Fruit fly (Drosophila melanogaster) whole organism, embryonic: ENCODE measurements around the gene CG7650.

ENCODE experiments used
- Aef1 ChIP-seq: fragments of 200-800 bp; sonication (Bioruptor generic); IDR thresholded peaks from 3 replicates; pipeline ENCODE4 v1.3.6; 2022; ENCODE audit warnings: missing biosample characterization, missing genetic modification characterization
- B-H1 ChIP-seq: fragments of 200-800 bp; sonication (Bioruptor generic); IDR thresholded peaks from 3 replicates; pipeline ENCODE4 v1.3.6; 2022; ENCODE audit warnings: missing biosample characterization, missing genetic modification characterization
- CG1024 ChIP-seq: fragments of 200-800 bp; sonication (Bioruptor generic); IDR thresholded peaks from 2 replicates; pipeline ENCODE4 v1.3.6; 2022; ENCODE audit warnings: missing biosample characterization, missing genetic modification characterization
- CG10321 ChIP-seq: fragments of 200-800 bp; sonication (Bioruptor generic); IDR thresholded peaks from 2 replicates; pipeline ENCODE4 v1.3.6; 2022; ENCODE audit warnings: missing biosample characterization, missing genetic modification characterization
- CG11504 ChIP-seq: fragments of 200-800 bp; sonication (Bioruptor generic); optimal IDR thresholded peaks from 3 replicates; lab custom pipeline; 2019; ENCODE audit warnings: missing biosample characterization, mild to moderate bottlenecking, missing genetic modification characterization, moderate library complexity
- CG13775 ChIP-seq: fragments of 200-800 bp; sonication (Bioruptor generic); optimal IDR thresholded peaks from 3 replicates; lab custom pipeline; 2017; ENCODE audit warnings: missing biosample characterization, mild to moderate bottlenecking, missing genetic modification characterization
- CG14050 ChIP-seq: fragments of 200-800 bp; sonication (Bioruptor generic); IDR thresholded peaks from 3 replicates; pipeline ENCODE4 v1.3.6; 2022; ENCODE audit warnings: missing biosample characterization, missing genetic modification characterization
- CG17385 ChIP-seq: fragments of 200-800 bp; sonication (Bioruptor generic); optimal IDR thresholded peaks from 3 replicates; lab custom pipeline; 2018; ENCODE audit warnings: missing biosample characterization, mild to moderate bottlenecking, missing genetic modification characterization
- CG18599 ChIP-seq: fragments of 200-800 bp; sonication (Bioruptor generic); optimal IDR thresholded peaks from 3 replicates; lab custom pipeline; 2017; ENCODE audit warnings: missing biosample characterization, missing genetic modification characterization, mild to moderate bottlenecking, moderate library complexity, missing genetic modification reagents
- CG18764 ChIP-seq: fragments of 200-800 bp; sonication (Bioruptor generic); optimal IDR thresholded peaks from 3 replicates; lab custom pipeline; 2016; ENCODE audit warnings: missing biosample characterization, missing genetic modification characterization
- CG2199 ChIP-seq: fragments of 200-800 bp; sonication (Bioruptor generic); IDR thresholded peaks from 3 replicates; pipeline ENCODE4 v1.3.6; 2022; ENCODE audit warnings: missing biosample characterization, missing genetic modification characterization
- CG32767 ChIP-seq: fragments of 200-800 bp; sonication (Bioruptor generic); IDR thresholded peaks from 2 replicates; pipeline ENCODE4 v1.3.6; 2022; ENCODE audit warnings: missing biosample characterization, missing genetic modification characterization
- CG34224 ChIP-seq: fragments of 200-800 bp; sonication (Bioruptor generic); IDR thresholded peaks from 3 replicates; pipeline ENCODE4 v1.3.6; 2022; ENCODE audit warnings: missing biosample characterization, missing genetic modification characterization; ENCODE audit not compliant: partially characterized antibody
- CG4282 ChIP-seq: fragments of 200-800 bp; sonication (Bioruptor generic); optimal IDR thresholded peaks from 2 replicates; lab custom pipeline; 2016; ENCODE audit warnings: missing biosample characterization, missing genetic modification characterization
- CG4424 ChIP-seq: fragments of 200-800 bp; sonication (Bioruptor generic); optimal IDR thresholded peaks from 3 replicates; lab custom pipeline; 2016; ENCODE audit warnings: missing biosample characterization, missing genetic modification characterization
- CG4730 ChIP-seq: fragments of 200-800 bp; sonication (Bioruptor generic); IDR thresholded peaks from 2 replicates; pipeline ENCODE4 v1.3.6; 2022; ENCODE audit warnings: missing biosample characterization, missing genetic modification characterization
- CG4854 ChIP-seq: fragments of 200-800 bp; sonication (Bioruptor generic); optimal IDR thresholded peaks from 2 replicates; lab custom pipeline; 2016; ENCODE audit warnings: missing biosample characterization, missing genetic modification characterization, inconsistent platforms
- Chrac-16 ChIP-seq: fragments of 200-800 bp; sonication (Bioruptor generic); optimal IDR thresholded peaks from 3 replicates; lab custom pipeline; 2016; ENCODE audit warnings: missing biosample characterization, missing genetic modification characterization
- Dbx ChIP-seq: fragments of 200-800 bp; sonication (Bioruptor generic); IDR thresholded peaks from 3 replicates; pipeline ENCODE4 v1.3.6; 2022; ENCODE audit warnings: missing biosample characterization, missing genetic modification characterization
- Doc3 ChIP-seq: fragments of 200-800 bp; sonication (Bioruptor generic); IDR thresholded peaks from 3 replicates; pipeline ENCODE4 v1.3.6; 2022; ENCODE audit warnings: missing biosample characterization, missing genetic modification characterization; ENCODE audit not compliant: partially characterized antibody
- Ets65A ChIP-seq: fragments of 200-800 bp; sonication (Bioruptor generic); peaks from one replicate; lab custom pipeline; 2016; ENCODE audit warnings: missing biosample characterization, missing genetic modification characterization
- Mes4 ChIP-seq: fragments of 200-800 bp; sonication (Bioruptor generic); optimal IDR thresholded peaks from 2 replicates; lab custom pipeline; 2016; ENCODE audit warnings: missing biosample characterization, missing genetic modification characterization
- NC2β ChIP-seq: fragments of 200-800 bp; sonication (Bioruptor generic); optimal IDR thresholded peaks from 2 replicates; lab custom pipeline; 2016; ENCODE audit warnings: missing biosample characterization, missing genetic modification characterization
- NFAT ChIP-seq: fragments of 200-800 bp; sonication (Bioruptor generic); IDR thresholded peaks from 2 replicates; pipeline ENCODE4 v1.3.6; 2022; ENCODE audit warnings: missing biosample characterization, missing genetic modification characterization
- Oaz ChIP-seq: fragments of 200-800 bp; sonication (Bioruptor generic); IDR thresholded peaks from 2 replicates; pipeline ENCODE4 v1.3.6; 2022; ENCODE audit warnings: missing biosample characterization, missing genetic modification characterization
- Optix ChIP-seq: fragments of 200-800 bp; sonication (Bioruptor generic); IDR thresholded peaks from 3 replicates; pipeline ENCODE4 v1.3.6; 2022; ENCODE audit warnings: missing biosample characterization, missing genetic modification characterization
- Sox100B ChIP-seq: fragments of 200-800 bp; sonication (Bioruptor generic); optimal IDR thresholded peaks from 3 replicates; lab custom pipeline; 2018; ENCODE audit warnings: missing biosample characterization, mild to moderate bottlenecking, missing genetic modification characterization
- ac ChIP-seq: fragments of 200-800 bp; sonication (Bioruptor generic); optimal IDR thresholded peaks from 3 replicates; lab custom pipeline; 2017; ENCODE audit warnings: missing biosample characterization, mild to moderate bottlenecking, missing genetic modification characterization
- al ChIP-seq: fragments of 200-800 bp; sonication (Bioruptor generic); IDR thresholded peaks from 2 replicates; pipeline ENCODE4 v1.3.6; 2022; ENCODE audit warnings: missing biosample characterization, missing genetic modification characterization
- ap ChIP-seq: fragments of 200-800 bp; sonication (Bioruptor generic); IDR thresholded peaks from 2 replicates; pipeline ENCODE4 v1.3.6; 2022; ENCODE audit warnings: missing biosample characterization, missing genetic modification characterization
- cas ChIP-seq: fragments of 200-800 bp; sonication (Bioruptor generic); IDR thresholded peaks from 2 replicates; pipeline ENCODE4 v1.3.6; 2022; ENCODE audit warnings: missing biosample characterization, missing genetic modification characterization
- cwo ChIP-seq: fragments of 200-800 bp; sonication (Bioruptor generic); optimal IDR thresholded peaks from 3 replicates; lab custom pipeline; 2017; ENCODE audit warnings: missing biosample characterization, missing genetic modification characterization, mild to moderate bottlenecking, moderate library complexity, missing genetic modification reagents
- dmrt99B ChIP-seq: fragments of 200-800 bp; sonication (Bioruptor generic); optimal IDR thresholded peaks from 2 replicates; lab custom pipeline; 2018; ENCODE audit warnings: missing biosample characterization, mild to moderate bottlenecking, missing genetic modification characterization, moderate library complexity
- emc ChIP-seq: fragments of 200-800 bp; sonication (Bioruptor generic); optimal IDR thresholded peaks from 2 replicates; lab custom pipeline; 2016; ENCODE audit warnings: missing biosample characterization, missing genetic modification characterization
- eyg ChIP-seq: fragments of 200-800 bp; sonication (Bioruptor generic); optimal IDR thresholded peaks from 3 replicates; lab custom pipeline; 2016; ENCODE audit warnings: missing biosample characterization, missing genetic modification characterization
- fd96Cb ChIP-seq: fragments of 200-800 bp; sonication (Bioruptor generic); optimal IDR thresholded peaks from 2 replicates; lab custom pipeline; 2018; ENCODE audit warnings: missing biosample characterization, mild to moderate bottlenecking, missing genetic modification characterization, moderate library complexity
- ftz-f1 ChIP-seq: fragments of 200-800 bp; sonication (Bioruptor generic); optimal IDR thresholded peaks from 2 replicates; lab custom pipeline; 2016; ENCODE audit warnings: missing biosample characterization, missing genetic modification characterization
- insv ChIP-seq, 2 experiments: fragments of 200-800 bp; sonication (Bioruptor generic); optimal IDR thresholded peaks; 3 replicates each; lab custom pipeline; 2016 to 2018; ENCODE audit warnings: missing biosample characterization in 2 of 2, missing genetic modification characterization in 2 of 2
- ken ChIP-seq: fragments of 200-800 bp; sonication (Bioruptor generic); IDR thresholded peaks from 3 replicates; pipeline ENCODE4 v1.3.6; 2022; ENCODE audit warnings: missing biosample characterization, missing genetic modification characterization
- prd ChIP-seq, 3 experiments: fragments of >200 bp in 2 of 3; fragments of 200-800 bp in 1 of 3; sonication (Bioruptor generic) in 1 of 3; optimal IDR thresholded peaks in 2 of 3; IDR thresholded peaks in 1 of 3; 2 replicates in 2 of 3; 3 replicates in 1 of 3; pipeline versions ENCODE4 v1.3.6 to Lab custom; 2017 to 2022; ENCODE audit warnings: missing biosample characterization in 1 of 3, missing genetic modification characterization in 1 of 3
- run ChIP-seq: fragments of 200-800 bp; sonication (Bioruptor generic); optimal IDR thresholded peaks from 3 replicates; lab custom pipeline; 2018; ENCODE audit warnings: missing biosample characterization, mild to moderate bottlenecking, missing genetic modification characterization
- slou ChIP-seq: fragments of 200-800 bp; sonication (Bioruptor generic); optimal IDR thresholded peaks from 3 replicates; lab custom pipeline; 2016; ENCODE audit warnings: missing biosample characterization, missing genetic modification characterization
- sqz ChIP-seq: fragments of 200-800 bp; sonication (Bioruptor generic); optimal IDR thresholded peaks from 3 replicates; lab custom pipeline; 2018; ENCODE audit warnings: missing biosample characterization, mild to moderate bottlenecking, missing genetic modification characterization
- stwl ChIP-seq: fragments of 200-800 bp; sonication (Bioruptor generic); optimal IDR thresholded peaks from 3 replicates; lab custom pipeline; 2018; ENCODE audit warnings: missing biosample characterization, mild to moderate bottlenecking, missing genetic modification characterization, moderate library complexity
- sug ChIP-seq: fragments of 200-800 bp; optimal IDR thresholded peaks from 2 replicates; lab custom pipeline; 2019; ENCODE audit warnings: missing biosample characterization, mild to moderate bottlenecking, missing genetic modification characterization, moderate library complexity
- trem ChIP-seq: fragments of 200-800 bp; optimal IDR thresholded peaks from 3 replicates; lab custom pipeline; 2019; ENCODE audit warnings: missing biosample characterization, mild to moderate bottlenecking, missing genetic modification characterization, moderate library complexity
- vfl ChIP-seq: fragments of 200-800 bp; sonication (Bioruptor generic); optimal IDR thresholded peaks from 2 replicates; lab custom pipeline; 2016; ENCODE audit warnings: missing biosample characterization, missing genetic modification characterization
- vnd ChIP-seq: fragments of 200-800 bp; sonication (Bioruptor generic); IDR thresholded peaks from 3 replicates; pipeline ENCODE4 v1.3.6; 2022; ENCODE audit warnings: missing biosample characterization, missing genetic modification characterization; ENCODE audit not compliant: partially characterized antibody
- wek ChIP-seq: fragments of 200-800 bp; sonication (Bioruptor generic); optimal IDR thresholded peaks from 3 replicates; lab custom pipeline; 2018; ENCODE audit warnings: missing biosample characterization, mild to moderate bottlenecking, missing genetic modification characterization, moderate library complexity

Gene CG7650

dm6 chr3L:15625676-15626414, 15.7 kb upstream of the CG7650 start (continued):
- TF ChIP-seq Ets65A (GFP tag; lab: Kevin White, UChicago): peak; percentile 39
- peak; percentile 66 for TF ChIP-seq Oaz (GFP tag; lab: Robert Waterston, UW)
- TF ChIP-seq CG18599 (GFP tag; lab: Kevin White, UChicago): peak; percentile 90
- peak; percentile 57; the same call in 1 of the 2 replicates for TF ChIP-seq CG1024 (GFP tag; lab: Robert Waterston, UW)
- TF ChIP-seq vnd (GFP tag; lab: Robert Waterston, UW): no peak
- TF ChIP-seq cas (GFP tag; lab: Robert Waterston, UW): peak; percentile 49; the same call in 1 of the 2 replicates
- TF ChIP-seq cwo (GFP tag; lab: Kevin White, UChicago): peak; percentile 88
- peak; percentile 80 for TF ChIP-seq CG32767
- peak in 1 of 2 experiments; percentile 5 for TF ChIP-seq insv (GFP tag; optimal IDR thresholded peaks at IDR 0.05; lab: Kevin White, UChicago)
- TF ChIP-seq eyg: no peak
- TF ChIP-seq wek (GFP tag; lab: Kevin White, UChicago): peak; percentile 71
- no peak for TF ChIP-seq CG34224 (GFP tag; lab: Robert Waterston, UW)
- peak; percentile 93 for TF ChIP-seq CG4424 (GFP tag; lab: Kevin White, UChicago)
- peak; percentile 74 for TF ChIP-seq ap (GFP tag; lab: Robert Waterston, UW)
- peak; percentile 97 for TF ChIP-seq Sox100B (GFP tag; lab: Kevin White, UChicago)
- no peak for TF ChIP-seq stwl (tag; lab: Kevin White, UChicago)
- peak; percentile 86 for TF ChIP-seq CG17385
- TF ChIP-seq trem (tag; lab: Kevin White, UChicago): peak; percentile 90
- TF ChIP-seq al (GFP tag; lab: Robert Waterston, UW): peak; percentile 88
- no peak for TF ChIP-seq prd (optimal IDR thresholded peaks at IDR 0.05; lab: Kevin White, UChicago)
- peak; percentile 88 for TF ChIP-seq prd (GFP tag; IDR thresholded peaks at IDR 0.05; lab: Robert Waterston, UW)
- TF ChIP-seq emc (GFP tag; lab: Kevin White, UChicago): peak; percentile 23
- peak; percentile 96 for TF ChIP-seq CG11504 (tag; lab: Kevin White, UChicago)
- TF ChIP-seq sug (tag; lab: Kevin White, UChicago): peak; percentile 72
- peak; percentile 71; the same call in 2 of the 3 replicates for TF ChIP-seq Dbx (GFP tag; lab: Robert Waterston, UW)
- peak; percentile 78 for TF ChIP-seq CG4730
- TF ChIP-seq Mes4 (GFP tag; lab: Kevin White, UChicago): no peak
- TF ChIP-seq ken (GFP tag; lab: Robert Waterston, UW): peak; percentile 63; the same call in 2 of the 3 replicates
- peak; percentile 46; the same call in 1 of the 2 replicates for TF ChIP-seq NFAT (GFP tag; lab: Robert Waterston, UW)
- TF ChIP-seq ac (GFP tag; lab: Kevin White, UChicago): no peak
- TF ChIP-seq vfl (GFP tag; lab: Kevin White, UChicago): peak; percentile 25
- TF ChIP-seq Aef1: peak; percentile 78
- 0 out of 3 replicates have a peak, but pooled peaks have one; percentile 13 for TF ChIP-seq CG2199 (GFP tag; lab: Robert Waterston, UW)
- peak; percentile 97 for TF ChIP-seq fd96Cb
- peak; percentile 6 for TF ChIP-seq NC2β (GFP tag; lab: Kevin White, UChicago)
- TF ChIP-seq B-H1 (GFP tag; lab: Robert Waterston, UW): peak; percentile 82
- TF ChIP-seq slou: peak; percentile 81
- TF ChIP-seq CG10321 (GFP tag; lab: Robert Waterston, UW): no peak
- no peak for TF ChIP-seq CG4282
- TF ChIP-seq dmrt99B (tag; lab: Kevin White, UChicago): peak; percentile 98
- peak; percentile 89 for TF ChIP-seq run (tag; lab: Kevin White, UChicago)
- TF ChIP-seq Chrac-16 (GFP tag; lab: Kevin White, UChicago): peak; percentile 83
- no peak for TF ChIP-seq Doc3 (GFP tag; lab: Robert Waterston, UW)
- peak; percentile 71 for TF ChIP-seq sqz
- TF ChIP-seq Optix: no peak
- TF ChIP-seq CG14050 (GFP tag; lab: Robert Waterston, UW): peak; percentile 63
- TF ChIP-seq CG4854 (GFP tag; lab: Kevin White, UChicago): peak; percentile 9
- no peak for TF ChIP-seq ftz-f1 (GFP tag; lab: Kevin White, UChicago)
- peak; percentile 89 for TF ChIP-seq CG13775
- peak; percentile 68 for TF ChIP-seq CG18764
